Fruit fly (Drosophila melanogaster): ENCODE measurements around the gene Cep290.

DNA sequence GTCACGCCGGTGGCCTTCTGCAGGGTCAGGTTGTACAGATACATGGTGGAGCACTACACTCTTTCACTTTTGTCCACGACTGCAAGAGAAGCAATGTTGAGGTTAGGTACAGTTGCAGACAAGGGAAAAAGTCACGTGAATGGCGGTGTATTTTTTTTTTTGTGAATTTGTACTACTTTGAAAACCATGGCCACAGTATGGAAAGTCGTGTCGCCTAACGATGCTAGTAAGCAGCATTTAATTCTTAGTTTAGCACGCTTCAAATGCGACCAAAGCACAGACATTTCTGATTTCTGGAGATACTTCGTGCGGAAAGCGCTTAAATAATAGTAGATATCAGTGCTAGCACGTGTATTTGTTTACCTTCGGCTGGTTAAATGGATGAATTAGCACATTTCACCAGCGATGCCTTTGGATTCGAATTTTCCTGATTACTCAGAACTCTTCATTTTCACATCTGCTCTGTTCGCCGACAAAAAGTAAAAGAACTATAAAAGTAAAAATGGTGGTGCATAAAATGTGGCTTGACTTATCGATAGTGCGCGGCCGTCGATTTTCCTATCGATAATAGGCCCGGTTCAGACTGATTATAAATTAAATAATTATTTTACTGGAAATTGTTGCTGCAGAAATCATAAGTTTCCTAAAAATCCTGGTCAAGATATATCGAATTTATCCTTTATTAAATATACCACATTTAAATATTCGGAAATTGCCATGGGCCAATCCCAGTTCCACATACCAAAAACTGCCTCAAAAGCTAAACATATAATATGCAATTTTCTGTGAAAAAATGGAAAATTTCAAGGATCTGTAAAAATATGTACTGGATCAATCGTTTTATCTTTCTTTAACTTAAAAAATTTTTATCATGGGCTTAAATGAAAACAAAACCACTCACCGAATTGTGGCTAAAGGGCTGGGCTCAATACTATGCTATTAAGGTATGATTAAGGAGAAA lies 10.5 kb upstream of the Cep290 start, which contains the start of gene Sf3b3:
- TF ChIP-seq CG11762 (GFP tag; optimal IDR thresholded peaks at IDR 0.05; ENCODE audit: insufficient read depth), result no peak
- no peak for TF ChIP-seq CG3032 (tag; optimal IDR thresholded peaks at IDR 0.05)
- no peak for TF ChIP-seq CG11294 (GFP tag; IDR thresholded peaks at IDR 0.05)
- TF ChIP-seq vri (GFP tag; optimal IDR thresholded peaks at IDR 0.05), result no peak
- no peak for TF ChIP-seq OdsH (GFP tag; optimal IDR thresholded peaks at IDR 0.05)

Data from whole organism, prepupa.